Worm (Caenorhabditis elegans) whole organism, L3 larva: ENCODE measurements around the gene pek-1.

Source experiments
- ama-1 ChIP-seq: fragments of 150-350 bp; optimal IDR thresholded peaks from 2 replicates; lab custom pipeline; 2018
- ceh-9 ChIP-seq: sonication (generic microtip); optimal IDR thresholded peaks from 2 replicates; lab custom pipeline; 2018; ENCODE audit warnings: missing biosample characterization, missing genetic modification characterization
- elt-2 ChIP-seq: sonication (generic microtip); optimal IDR thresholded peaks from 2 replicates; lab custom pipeline; 2016; ENCODE audit warnings: missing genetic modification reagents, mild to moderate bottlenecking, missing genetic modification characterization, missing compliant biosample characterization
- elt-3 ChIP-seq, 3 experiments: fragments of 150-350 bp in 1 of 3; sonication (generic microtip) in 2 of 3; optimal IDR thresholded peaks; 2 replicates in 2 of 3; 4 replicates in 1 of 3; lab custom pipeline; 2014 to 2017; ENCODE audit warnings: missing biosample characterization in 3 of 3, missing genetic modification characterization in 3 of 3
- fkh-10 ChIP-seq: sonication (generic microtip); optimal IDR thresholded peaks from 2 replicates; lab custom pipeline; 2017; ENCODE audit warnings: missing biosample characterization, missing genetic modification reagents, missing genetic modification characterization
- jun-1 ChIP-seq: fragments of 150-350 bp; optimal IDR thresholded peaks from 2 replicates; lab custom pipeline; 2014; ENCODE audit warnings: missing biosample characterization, missing genetic modification reagents, missing genetic modification characterization
- lsy-12 ChIP-seq: sonication (generic microtip); optimal IDR thresholded peaks from 2 replicates; lab custom pipeline; 2016; ENCODE audit warnings: mild to moderate bottlenecking, missing genetic modification characterization, missing compliant biosample characterization
- nhr-76 ChIP-seq: fragments of 150-350 bp; sonication (generic microtip); optimal IDR thresholded peaks from 5 replicates; lab custom pipeline; 2014; ENCODE audit warnings: missing biosample characterization, missing genetic modification characterization
- pha-4 ChIP-seq: fragments of 150-350 bp; optimal IDR thresholded peaks from 2 replicates; lab custom pipeline; 2014; ENCODE audit warnings: missing biosample characterization, missing genetic modification reagents, missing genetic modification characterization
- pqm-1 ChIP-seq: fragments of 150-350 bp; optimal IDR thresholded peaks from 2 replicates; lab custom pipeline; 2017; ENCODE audit warnings: missing biosample characterization, missing genetic modification characterization, inconsistent platforms
- tbx-2 ChIP-seq: sonication (generic microtip); optimal IDR thresholded peaks from 2 replicates; lab custom pipeline; 2016; ENCODE audit warnings: mild to moderate bottlenecking, missing genetic modification characterization, missing compliant biosample characterization

DNA sequence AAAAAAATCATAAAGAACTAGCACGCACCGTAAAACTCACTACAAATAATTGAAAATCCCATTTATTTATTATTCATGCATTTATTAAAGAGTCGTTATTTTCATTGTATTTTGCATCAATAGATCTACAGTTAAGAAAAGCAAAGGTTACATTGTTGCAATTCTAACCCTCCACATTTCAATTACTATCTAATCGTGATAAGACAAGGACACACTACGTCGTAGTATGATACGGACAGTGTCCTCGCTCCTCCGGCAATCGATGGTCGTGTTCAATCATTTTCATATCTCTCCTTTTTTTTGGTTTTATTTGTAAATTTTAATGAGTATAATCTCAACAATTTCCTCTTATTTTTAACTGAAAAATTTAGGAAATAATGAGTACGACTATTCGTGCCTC, 21.8 kb downstream of the pek-1 start, which contains the start of gene prx-12:
- TF ChIP-seq nhr-76 (no peak), pha-4 (no peak), tbx-2 (tag; lab: Kevin White, UChicago) (no peak), ama-1 (no peak), ceh-9 (tag; lab: Kevin White, UChicago) (no peak), elt-3 (tag; optimal IDR thresholded peaks at IDR 0.05; lab: Kevin White, UChicago) (peak in 1 of 3 experiments; percentile 9), jun-1 (tag; lab: Kevin White, UChicago) (no peak), fkh-10 (GFP tag; lab: Kevin White, UChicago) (no peak), elt-2 (tag; lab: Kevin White, UChicago) (peak; percentile 76), pqm-1 (tag; lab: Kevin White, UChicago) (peak; percentile 61), lsy-12 (tag; lab: Kevin White, UChicago) (no peak)
